Worm (Caenorhabditis elegans): ENCODE results near the gene C28G1.6.

DNA sequence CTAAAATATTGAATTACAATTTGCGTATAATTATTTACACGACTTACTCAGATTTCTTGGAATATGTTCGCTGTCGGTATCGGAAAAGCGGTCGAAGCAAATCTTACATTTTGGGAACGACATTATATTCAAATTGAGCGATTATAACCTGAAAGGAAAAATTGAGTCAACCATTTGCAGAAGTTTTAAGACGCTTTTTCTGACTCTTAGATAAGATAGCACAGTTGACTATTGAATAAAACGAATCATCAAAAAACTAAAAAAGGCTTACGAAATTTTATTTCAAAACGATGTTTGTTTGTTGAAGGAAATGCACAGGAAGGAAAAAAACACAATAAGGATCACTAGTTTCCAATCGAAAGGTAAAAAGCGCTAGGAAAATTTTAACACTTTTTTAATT lies 2.7 kb downstream of the C28G1.6 start, which contains the start of gene rcs-1:
- TF ChIP-seq ceh-82 (tag; optimal IDR thresholded peaks at IDR 0.05) (no peak), pqm-1 (tag; optimal IDR thresholded peaks at IDR 0.05) (no peak), fkh-10 (GFP tag; optimal IDR thresholded peaks at IDR 0.05) (no peak)

All from whole organism, L3 larva.